Worm (Caenorhabditis elegans) whole organism, dauer: ENCODE measurements around the gene W04G3.7.
A peak's percentile ranks its signal among the peaks of the same experiment; 100 is the strongest.

Experiments
- unc-62 ChIP-seq: sonication (generic microtip); optimal IDR thresholded peaks from 2 replicates; lab custom pipeline; 2017; ENCODE audit warnings: missing biosample characterization, missing genetic modification reagents, missing genetic modification characterization

W04G3.7 gene

DNA sequence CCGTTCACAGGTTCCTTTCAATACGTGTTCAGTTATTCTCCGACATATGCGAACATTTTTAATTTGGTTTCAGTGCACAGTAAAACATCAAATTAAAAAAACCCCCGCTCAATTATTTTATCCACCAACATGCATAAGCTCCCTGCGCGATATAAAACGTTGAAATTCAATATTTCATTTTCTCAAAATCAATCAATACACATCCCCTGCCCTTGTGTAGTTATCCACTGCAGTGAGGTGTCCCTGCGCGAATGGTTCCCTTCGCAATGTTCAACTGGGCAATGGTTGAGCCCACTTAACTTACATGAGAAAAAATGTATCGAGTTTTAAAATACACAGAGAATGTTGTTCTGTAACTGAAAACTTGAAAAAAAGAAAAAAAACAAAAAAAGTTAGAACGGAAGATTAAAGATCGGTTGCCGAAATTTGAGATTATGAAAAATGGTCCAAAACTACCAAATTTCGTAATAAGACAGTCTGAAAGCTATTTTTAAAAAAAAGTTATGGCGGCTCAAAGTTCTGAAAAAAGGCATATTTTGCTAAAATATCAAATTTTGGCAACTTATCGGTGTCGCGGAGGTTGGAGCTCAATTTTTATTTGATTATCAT lies 9.0 kb upstream of the W04G3.7 start:
- peak; percentile 69 for TF ChIP-seq unc-62

DNA sequence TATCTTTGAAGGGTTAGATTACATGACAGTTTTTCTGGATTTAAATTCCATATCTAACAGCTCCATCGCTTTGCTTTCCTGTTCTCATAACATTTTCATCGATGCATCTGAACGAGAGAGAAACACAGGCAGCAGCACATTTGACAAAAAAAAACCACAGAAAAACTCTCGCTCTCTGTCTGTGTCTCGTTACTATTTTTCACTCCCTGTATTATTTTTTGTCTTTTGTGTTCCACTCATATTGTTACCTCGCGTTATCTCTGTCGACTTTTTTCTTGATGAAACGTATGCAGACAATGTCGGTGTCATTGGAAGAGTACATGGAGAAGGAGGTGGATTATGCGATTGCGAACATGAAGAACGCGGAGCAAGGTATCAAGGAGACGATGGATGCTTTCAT lies 3.9 kb upstream of the W04G3.7 start, which contains the start of gene W04G3.11:
W04G3.11 (plus strand) TSS at position 244 of the 400 bp plus-strand sequence.
- no peak for TF ChIP-seq unc-62

DNA sequence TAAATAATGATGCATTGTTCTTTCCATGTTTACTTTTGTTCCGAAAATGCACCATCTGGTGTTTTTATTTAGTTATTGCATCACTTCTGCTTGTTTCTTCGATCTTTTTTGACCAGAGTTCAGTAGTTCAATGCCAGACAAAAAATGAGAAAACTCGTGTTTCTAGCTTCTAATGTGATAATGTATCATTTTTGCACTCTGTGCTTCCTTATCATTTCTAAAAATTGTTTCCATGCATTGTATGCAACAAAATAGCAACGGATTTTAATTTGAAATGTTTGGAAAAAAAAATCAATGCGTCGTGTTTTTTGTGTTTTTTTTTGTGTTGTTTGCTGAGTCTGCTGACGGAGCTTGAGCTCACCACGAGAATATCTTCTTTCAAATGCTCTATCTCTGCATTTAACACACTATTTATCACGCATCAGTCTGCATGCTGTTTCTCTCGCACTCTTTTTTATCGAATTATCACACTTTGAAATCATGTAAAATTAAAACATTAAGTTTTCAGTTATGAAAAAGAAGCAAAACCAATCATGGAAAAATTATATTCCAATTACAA lies 4.8 kb downstream of the W04G3.7 start, which contains the start of gene sulp-7:
sulp-7 (plus strand) TSS at position 509 of the 559 bp plus-strand sequence.
- TF ChIP-seq unc-62, result no peak

DNA sequence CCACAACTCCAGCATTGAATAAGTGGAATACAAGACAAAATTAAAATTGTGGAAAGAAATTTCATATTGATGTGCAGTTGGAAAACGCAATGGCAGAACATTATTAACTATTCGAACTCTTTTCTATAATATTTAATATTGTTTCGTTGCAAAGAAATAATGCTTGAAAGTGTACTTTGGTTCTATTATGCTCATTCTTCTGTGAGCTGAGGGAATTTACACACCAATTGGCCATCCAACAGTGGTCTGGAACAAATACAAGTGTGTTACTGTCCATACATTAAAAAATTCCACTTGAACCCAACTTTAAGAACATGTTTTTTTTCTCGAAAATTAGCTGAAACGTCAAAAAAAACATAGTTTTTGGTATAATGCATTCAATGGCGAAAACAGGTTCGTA lies 5.4 kb downstream of the W04G3.7 start, which contains the start of gene W04G3.13:
W04G3.13 (minus strand) TSS at position 101 of the 400 bp plus-strand sequence.
- no peak for TF ChIP-seq unc-62

DNA sequence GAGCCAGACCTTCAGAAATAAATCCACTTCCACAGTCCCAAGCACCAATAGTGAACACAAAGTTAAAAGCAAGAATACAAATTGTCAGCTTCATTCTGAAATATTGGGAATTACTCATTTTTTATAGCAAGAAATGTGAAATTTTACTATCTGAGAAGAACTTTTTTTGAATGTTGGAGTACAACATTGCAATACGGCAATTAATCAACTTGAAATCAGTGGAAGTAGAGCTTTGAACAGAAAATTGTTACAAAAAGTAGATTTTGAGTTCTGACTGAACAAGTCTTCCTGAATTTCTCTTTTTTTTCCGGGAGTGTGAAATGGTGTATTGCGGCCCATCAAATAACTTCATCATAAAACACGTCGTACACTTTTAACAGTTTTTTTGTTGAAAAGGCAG lies 6.9 kb downstream of the W04G3.7 start, which contains the start of gene W04G3.10:
W04G3.10 (minus strand) TSS at position 101 of the 400 bp plus-strand sequence.
- TF ChIP-seq unc-62, result no peak

DNA sequence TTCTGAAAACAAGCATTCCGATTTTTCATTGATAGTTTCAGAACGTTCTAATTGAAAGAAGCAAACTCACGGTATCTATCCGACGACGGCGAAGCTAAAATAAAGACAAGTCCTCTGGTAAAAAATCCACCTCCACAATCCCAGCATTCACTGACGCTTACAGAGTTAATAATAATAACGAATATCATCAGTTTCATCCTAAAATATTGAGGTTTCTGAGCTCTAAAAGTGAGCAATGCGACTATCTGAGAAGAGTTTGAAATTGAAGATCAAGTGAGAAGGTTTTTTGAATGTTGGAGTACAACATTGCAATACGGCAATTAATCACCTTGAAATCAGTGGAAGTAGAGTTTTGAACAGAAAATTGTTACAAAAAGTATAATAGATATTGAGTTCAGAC lies 8.6 kb downstream of the W04G3.7 start, which contains the start of gene W04G3.12:
W04G3.12 (minus strand) TSS at position 311 of the 400 bp plus-strand sequence.
- no peak for TF ChIP-seq unc-62

DNA sequence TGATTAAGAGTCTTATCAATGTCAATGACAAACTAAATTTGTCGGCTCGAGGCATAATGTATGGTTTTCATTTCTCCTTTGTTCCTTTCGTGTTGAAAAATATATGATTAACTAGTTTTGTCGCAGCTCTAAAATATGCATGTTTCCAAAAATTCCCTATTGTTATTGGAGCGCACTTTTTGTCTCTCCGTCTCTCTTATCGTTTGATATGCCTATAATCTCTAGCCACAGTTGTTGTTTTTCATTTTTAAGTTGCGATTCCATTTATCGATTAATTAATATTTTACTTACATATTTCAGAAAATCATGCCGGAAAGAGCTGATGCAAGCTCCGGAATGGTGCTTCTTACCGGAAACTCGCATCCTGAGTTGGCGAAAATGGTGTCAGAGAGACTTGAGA lies 11.7 kb downstream of the W04G3.7 start, which contains the start of gene W04G3.5:
W04G3.5 (plus strand) TSS at position 301 of the 400 bp plus-strand sequence.
- TF ChIP-seq unc-62, result no peak

DNA sequence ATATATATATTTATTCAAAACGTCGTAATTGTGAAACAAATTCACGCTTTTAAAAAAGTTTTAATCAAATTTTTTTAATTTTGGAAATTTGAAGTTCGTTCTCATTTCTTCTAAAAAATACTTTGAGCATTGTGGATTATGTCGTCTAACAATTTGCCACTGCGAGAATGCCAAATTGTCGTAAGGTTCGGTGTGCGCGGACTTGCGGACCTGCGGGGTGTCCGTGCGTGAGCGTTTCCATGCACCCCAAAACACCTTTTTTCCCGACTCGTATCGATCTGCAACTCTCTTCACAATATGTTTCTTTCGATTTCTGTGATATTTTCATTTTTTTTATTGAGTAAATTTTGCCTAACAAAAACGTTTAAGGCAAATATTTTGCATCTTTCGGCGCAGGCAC lies 12.4 kb downstream of the W04G3.7 start:
- TF ChIP-seq unc-62, result no peak

DNA sequence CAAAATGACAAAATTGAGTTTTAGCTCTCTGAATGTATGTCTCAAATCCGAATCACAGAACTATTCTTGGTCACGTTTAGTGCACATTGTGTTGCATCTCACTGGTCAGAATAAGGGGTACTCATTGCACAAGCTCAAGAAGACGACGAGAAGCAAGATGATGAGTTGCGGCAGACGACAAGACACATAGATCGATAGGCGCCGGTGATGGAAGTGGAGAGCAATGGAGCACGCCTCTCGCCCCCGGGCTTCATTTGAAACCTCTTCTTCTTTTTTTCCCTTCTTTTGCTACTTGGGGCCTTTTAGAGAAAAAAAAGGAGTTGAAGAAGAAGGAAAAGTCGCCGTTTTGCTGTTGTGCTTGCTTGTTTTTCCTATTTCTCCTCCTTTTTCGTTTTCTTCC lies 16.7 kb downstream of the W04G3.7 start, which contains the start of gene apt-9:
apt-9 (plus strand) TSS at position 194 of the 400 bp plus-strand sequence.
- no peak for TF ChIP-seq unc-62

DNA sequence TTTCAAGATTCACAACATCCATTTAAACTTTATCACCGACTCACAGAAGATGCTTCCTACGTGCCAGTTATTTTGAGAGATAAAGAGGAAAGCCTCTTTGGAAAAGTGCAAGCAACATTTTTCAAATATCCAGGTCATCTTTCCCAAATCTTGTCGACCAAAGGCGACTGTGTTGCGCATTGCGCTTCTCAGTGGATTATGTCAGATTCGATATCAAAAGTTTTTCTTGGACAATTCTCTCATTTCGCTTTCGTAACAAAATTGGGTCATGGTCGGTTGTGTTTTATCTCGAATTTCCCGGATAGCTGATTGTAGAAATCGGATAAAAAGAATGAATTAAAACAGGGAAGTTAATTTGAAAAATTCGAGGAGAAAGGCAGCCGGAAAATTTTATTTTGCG lies 17.8 kb downstream of the W04G3.7 start:
- no peak for TF ChIP-seq unc-62

DNA sequence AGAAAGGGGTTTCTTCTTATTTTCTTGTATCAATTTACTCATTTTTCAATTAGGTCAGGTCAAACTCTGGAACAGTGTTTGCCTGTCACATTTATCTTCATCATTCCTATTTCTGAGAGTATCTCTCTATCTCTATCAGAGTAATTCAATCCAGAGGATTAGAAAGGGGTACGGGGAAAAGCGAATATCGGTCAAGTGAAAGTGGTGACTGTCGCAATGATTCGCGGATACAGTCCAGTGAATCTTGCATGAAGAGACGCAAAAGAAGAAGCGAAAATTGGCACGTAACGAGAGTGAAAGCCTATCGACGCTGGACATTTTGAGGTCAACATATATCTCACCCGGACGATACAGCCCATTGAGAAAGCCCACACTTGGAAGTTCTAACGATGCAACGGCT lies 20.3 kb downstream of the W04G3.7 start, which contains the start of gene lpr-4:
lpr-4 (plus strand) TSS at position 328 of the 400 bp plus-strand sequence.
- TF ChIP-seq unc-62, result no peak

DNA sequence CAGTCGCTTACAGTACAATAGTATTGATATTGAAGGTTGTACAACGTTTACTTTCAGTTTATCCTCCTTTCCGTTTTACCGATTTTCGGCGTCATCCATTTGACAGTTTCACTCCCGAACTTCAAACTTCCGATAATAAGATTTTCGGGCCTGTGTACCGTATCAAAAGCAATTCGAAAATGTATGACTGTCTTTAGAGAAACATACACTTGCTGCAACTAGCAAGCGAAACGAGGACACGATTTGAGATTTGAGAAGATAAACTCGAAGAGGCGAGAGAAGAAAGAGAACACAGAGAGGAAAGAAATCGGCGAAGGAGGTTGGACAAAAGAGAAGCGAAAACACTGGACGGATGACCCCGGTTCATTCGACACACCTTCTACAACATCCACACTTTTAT lies 23.2 kb downstream of the W04G3.7 start, which contains the start of gene lpr-5:
lpr-5 (plus strand) TSS at position 220 of the 400 bp plus-strand sequence.
- TF ChIP-seq unc-62, result no peak

DNA sequence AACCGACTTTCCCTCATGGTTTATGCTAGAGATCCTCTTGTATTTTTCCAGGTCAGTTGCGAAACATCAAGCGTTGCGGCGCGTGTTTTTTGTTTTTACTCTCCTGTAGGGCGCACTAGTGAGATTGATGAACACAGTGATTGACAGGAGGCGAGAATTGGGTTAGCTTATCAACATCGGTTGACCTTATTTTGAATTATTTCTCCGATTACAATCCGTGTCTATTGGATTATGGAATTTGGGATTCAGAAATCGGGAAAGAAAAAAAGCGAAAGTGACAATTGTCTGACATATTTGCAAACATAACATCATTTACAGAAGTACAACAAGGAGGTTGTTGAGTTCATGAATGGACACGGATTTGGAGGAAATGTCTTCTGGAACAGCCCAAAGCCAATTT lies 24.1 kb downstream of the W04G3.7 start:
- no peak for TF ChIP-seq unc-62

DNA sequence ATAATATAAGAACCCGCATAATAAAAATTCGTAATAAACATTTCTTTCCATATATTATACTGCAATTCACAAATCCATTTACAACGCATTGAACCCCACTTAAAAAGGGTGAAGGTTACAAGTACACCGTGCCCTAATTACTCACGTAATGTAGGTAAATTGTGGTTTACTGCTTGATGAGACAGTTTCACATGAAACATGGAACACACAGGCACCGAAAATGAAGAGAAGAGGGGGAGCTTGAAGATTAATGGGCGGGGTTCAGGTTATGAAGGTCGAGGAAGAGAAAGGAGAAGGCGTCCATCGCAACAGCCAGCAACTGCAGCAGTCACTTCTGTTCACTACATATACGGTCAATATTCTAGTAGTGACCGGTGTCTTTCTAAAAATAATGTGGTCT lies 25.3 kb downstream of the W04G3.7 start, which contains the start of gene lpr-6:
lpr-6 (plus strand) TSS at position 251 of the 400 bp plus-strand sequence.
- TF ChIP-seq unc-62, result no peak

DNA sequence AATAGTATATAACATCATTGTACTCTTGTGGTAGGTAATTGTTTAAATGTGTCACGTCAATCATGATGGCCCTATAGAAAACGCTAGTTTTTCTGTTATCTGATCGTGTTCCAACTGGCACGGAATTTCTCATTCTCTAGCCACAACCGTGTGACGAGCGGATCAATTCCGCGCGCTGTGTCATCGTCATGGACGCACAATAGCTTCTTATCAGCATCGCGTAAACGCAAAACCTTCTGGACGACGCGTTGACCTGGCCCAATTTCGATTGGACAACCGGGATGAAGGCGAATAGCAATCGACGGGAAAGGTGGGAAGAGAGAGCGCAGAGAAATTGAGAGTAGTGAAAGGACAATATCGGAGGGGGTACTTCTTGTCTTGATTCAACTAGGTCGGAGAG lies 28.0 kb downstream of the W04G3.7 start, which contains the start of gene lpr-3:
lpr-3 (plus strand) TSS at position 374 of the 400 bp plus-strand sequence.
- TF ChIP-seq unc-62, result no peak

DNA sequence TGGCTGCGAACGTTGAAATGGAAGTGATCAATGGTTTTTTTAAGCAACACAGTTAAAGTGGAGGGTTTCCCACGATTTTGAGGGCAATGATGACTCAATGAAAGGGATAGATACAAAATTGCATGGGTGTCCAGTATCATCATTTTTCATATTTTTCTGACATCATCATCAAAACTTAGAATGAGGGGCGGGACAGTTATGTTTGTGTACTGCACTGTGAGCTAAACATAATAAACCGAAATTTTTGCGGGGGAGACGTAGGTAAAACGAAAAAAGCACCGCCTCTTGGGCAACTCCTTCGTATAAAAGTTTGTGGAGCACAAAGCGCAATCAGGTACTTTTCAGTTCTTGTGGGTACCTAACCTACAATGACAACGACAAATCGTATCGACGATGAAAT lies 31.4 kb downstream of the W04G3.7 start, which contains the start of gene C09F12.2:
C09F12.2 (plus strand) TSS at position 301 of the 400 bp plus-strand sequence.
- TF ChIP-seq unc-62, result no peak

DNA sequence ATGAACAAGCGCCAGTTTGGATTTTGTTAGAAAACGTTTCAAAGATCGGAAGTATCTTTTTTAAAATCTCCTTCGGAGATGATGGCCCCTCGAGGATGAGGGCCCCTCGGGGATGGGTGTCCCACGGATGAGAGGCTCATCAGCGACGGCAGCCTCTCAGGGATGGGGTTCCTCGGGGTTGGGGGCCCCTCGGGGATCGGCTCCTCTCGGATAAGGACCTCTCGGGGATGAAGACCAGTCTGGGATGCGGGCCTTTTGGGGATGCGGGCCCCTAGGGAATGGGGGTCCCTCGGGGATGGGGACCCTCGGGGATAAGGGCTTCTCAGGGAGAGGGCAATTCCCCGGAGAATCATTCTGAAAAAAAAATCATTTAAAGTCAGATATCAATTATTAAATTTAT lies 34.7 kb downstream of the W04G3.7 start:
- TF ChIP-seq unc-62, result no peak
